Fruit fly (Drosophila melanogaster): ENCODE measurements around the gene Sbat.
A peak's percentile ranks its signal among the peaks of the same experiment; 100 is the strongest.

The Sbat gene

dm6 chr2L:2864601-2865000, 13.5 kb upstream of the Sbat start (continued):
- TF ChIP-seq CG14050 (GFP tag; IDR thresholded peaks at IDR 0.05) (no peak), CG6765 (GFP tag; optimal IDR thresholded peaks at IDR 0.05) (no peak), Deaf1 (tag; optimal IDR thresholded peaks at IDR 0.05) (no peak), pan (optimal IDR thresholded peaks at IDR 0.05) (no peak), pan (GFP tag; optimal IDR thresholded peaks at IDR 0.05 in 1 of 2, IDR thresholded peaks at IDR 0.05 in 1 of 2) (peak in 1 of 2 experiments; percentile 5), bowl (GFP tag; IDR thresholded peaks at IDR 0.05) (no peak), pnt (GFP tag; optimal IDR thresholded peaks at IDR 0.05) (no peak), CG10147 (GFP tag; optimal IDR thresholded peaks at IDR 0.05) (no peak), B-H1 (GFP tag; IDR thresholded peaks at IDR 0.05) (no peak), dysf (GFP tag; IDR thresholded peaks at IDR 0.05) (0 out of 3 replicates have a peak, but pooled peaks have one; percentile 6), Myb (GFP tag; optimal IDR thresholded peaks at IDR 0.05) (no peak), vnd (GFP tag; IDR thresholded peaks at IDR 0.05; ENCODE audit: partially characterized antibody) (no peak), Dll (GFP tag; IDR thresholded peaks at IDR 0.05; ENCODE audit: partially characterized antibody) (no peak), eyg (GFP tag; optimal IDR thresholded peaks at IDR 0.05) (no peak), Hey (tag; optimal IDR thresholded peaks at IDR 0.05) (no peak), cad (GFP tag; optimal IDR thresholded peaks at IDR 0.05) (no peak), Dbx (GFP tag; IDR thresholded peaks at IDR 0.05) (no peak), sisA (GFP tag; IDR thresholded peaks at IDR 0.05) (no peak), Ada2b (GFP tag; IDR thresholded peaks at IDR 0.05) (no peak), zen (tag; optimal IDR thresholded peaks at IDR 0.05) (no peak), HLH54F (GFP tag; optimal IDR thresholded peaks at IDR 0.05) (no peak), CG4617 (GFP tag; optimal IDR thresholded peaks at IDR 0.05; ENCODE audit: borderline replicate concordance) (no peak), Ravus (GFP tag; IDR thresholded peaks at IDR 0.05) (no peak), ase (GFP tag; IDR thresholded peaks at IDR 0.05) (no peak), Neu2 (GFP tag; optimal IDR thresholded peaks at IDR 0.05; ENCODE audit: borderline replicate concordance) (no peak), CG4707 (GFP tag; optimal IDR thresholded peaks at IDR 0.05) (no peak), gro (GFP tag; optimal IDR thresholded peaks at IDR 0.05) (no peak), bsh (GFP tag; optimal IDR thresholded peaks at IDR 0.05) (peak in 1 of 2 experiments; percentile 8), ATbp (GFP tag; optimal IDR thresholded peaks at IDR 0.05) (peak; percentile 70), Asciz (GFP tag; optimal IDR thresholded peaks at IDR 0.05) (peak; percentile 50), CG30431 (GFP tag; optimal IDR thresholded peaks at IDR 0.05) (no peak), CG18599 (GFP tag; optimal IDR thresholded peaks at IDR 0.05) (peak; percentile 11), CG12104 (GFP tag; optimal IDR thresholded peaks at IDR 0.05) (no peak), nmo (GFP tag; optimal IDR thresholded peaks at IDR 0.05) (no peak), dmrt11E (tag; optimal IDR thresholded peaks at IDR 0.05) (no peak), CG13624 (GFP tag; optimal IDR thresholded peaks at IDR 0.05) (no peak), Nf-YB (GFP tag; optimal IDR thresholded peaks at IDR 0.05) (no peak), CG17612 (GFP tag; IDR thresholded peaks at IDR 0.05) (no peak), row (GFP tag; IDR thresholded peaks at IDR 0.05) (no peak), CG15696 (tag; optimal IDR thresholded peaks at IDR 0.05) (peak; percentile 2), luna (GFP tag; optimal IDR thresholded peaks at IDR 0.05) (no peak), CG5953 (GFP tag; IDR thresholded peaks at IDR 0.05) (no peak), dati (GFP tag; IDR thresholded peaks at IDR 0.05) (no peak), CG34422 (GFP tag; IDR thresholded peaks at IDR 0.05) (no peak), CG15479 (GFP tag; optimal IDR thresholded peaks at IDR 0.05) (no peak), CG12236 (GFP tag; optimal IDR thresholded peaks at IDR 0.05) (no peak), shn (GFP tag; optimal IDR thresholded peaks at IDR 0.05) (no peak), Med (GFP tag) (peak; percentile 66), Mrtf (GFP tag; IDR thresholded peaks at IDR 0.05) (no peak), CG3407 (GFP tag; optimal IDR thresholded peaks at IDR 0.05) (peak; percentile 20), cas (GFP tag; IDR thresholded peaks at IDR 0.05) (no peak), ara (GFP tag; IDR thresholded peaks at IDR 0.05) (0 out of 2 replicates have a peak, but pooled peaks have one; percentile 34)
